Worm (Caenorhabditis elegans) whole organism, mixed stage, embryonic: Measurements from ENCODE around the gene F41G3.3.

Source experiments
- blmp-1 ChIP-seq: fragments of 150-350 bp; optimal IDR thresholded peaks from 2 replicates; lab custom pipeline; 2014; ENCODE audit warnings: missing biosample characterization, missing genetic modification characterization
- elt-1 ChIP-seq: sonication (generic microtip); optimal IDR thresholded peaks from 2 replicates; lab custom pipeline; 2017; ENCODE audit warnings: missing genetic modification characterization, mild to moderate bottlenecking, missing compliant biosample characterization, antibody characterized with exemption, moderate library complexity, borderline replicate concordance; ENCODE audit not compliant: insufficient read depth
- ham-2 ChIP-seq: fragments of 200-800 bp; sonication (Bioruptor generic); optimal IDR thresholded peaks from 2 replicates; lab custom pipeline; 2018; ENCODE audit warnings: mild to moderate bottlenecking, missing genetic modification characterization, missing compliant biosample characterization
- lin-13 ChIP-seq: fragments of 150-350 bp; optimal IDR thresholded peaks from 2 replicates; lab custom pipeline; 2014; ENCODE audit warnings: missing biosample characterization, missing genetic modification characterization
- mab-5 ChIP-seq: fragments of 150-350 bp; optimal IDR thresholded peaks from 2 replicates; lab custom pipeline; 2014; ENCODE audit warnings: missing biosample characterization, missing genetic modification characterization
- nhr-12 ChIP-seq: fragments of 150-350 bp; optimal IDR thresholded peaks from 2 replicates; lab custom pipeline; 2014; ENCODE audit warnings: missing biosample characterization, missing genetic modification characterization
- nhr-237 ChIP-seq: fragments of 150-350 bp; optimal IDR thresholded peaks from 2 replicates; lab custom pipeline; 2014; ENCODE audit warnings: missing biosample characterization, missing genetic modification characterization
- pha-4 ChIP-seq: fragments of 150-350 bp; optimal IDR thresholded peaks from 2 replicates; lab custom pipeline; 2018; ENCODE audit warnings: missing biosample characterization, missing genetic modification reagents, missing genetic modification characterization
- snpc-4 ChIP-seq: fragments of 150-350 bp; optimal IDR thresholded peaks from 2 replicates; lab custom pipeline; 2014; ENCODE audit warnings: missing biosample characterization, missing genetic modification characterization
- unc-62 ChIP-seq: fragments of 150-350 bp; optimal IDR thresholded peaks from 2 replicates; lab custom pipeline; 2014; ENCODE audit warnings: missing biosample characterization, missing genetic modification reagents, missing genetic modification characterization

DNA sequence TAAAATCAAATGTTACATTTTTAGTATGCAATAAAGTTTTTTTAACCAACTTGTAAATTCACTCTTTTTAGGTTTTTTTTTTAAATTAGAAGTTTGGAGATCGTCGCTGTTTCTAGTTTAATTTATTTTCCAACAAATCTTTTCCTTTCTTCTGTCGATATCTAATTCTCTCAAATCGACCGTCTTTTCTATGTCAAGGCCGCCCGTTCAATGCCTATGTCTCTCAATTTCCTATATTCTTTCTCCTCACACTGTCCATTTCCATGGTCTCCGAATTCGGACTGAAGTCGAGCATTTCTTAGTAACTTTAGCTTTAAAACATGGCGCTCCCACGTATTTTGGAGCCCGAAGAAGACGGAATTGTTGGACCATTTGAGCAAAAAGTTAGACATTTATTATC lies 39.7 kb upstream of the F41G3.3 start, which contains the start of the genes T14B4.5 and T14B4.20:
- TF ChIP-seq snpc-4 (no peak), elt-1 (tag; lab: Kevin White, UChicago) (no peak), nhr-237 (tag; lab: Kevin White, UChicago) (no peak), lin-13 (tag; lab: Kevin White, UChicago) (no peak), unc-62 (no peak), ham-2 (no peak), pha-4 (tag; lab: Kevin White, UChicago) (no peak), mab-5 (no peak), nhr-12 (tag; lab: Kevin White, UChicago) (no peak), blmp-1 (tag; lab: Kevin White, UChicago) (no peak)
